Fruit fly (Drosophila melanogaster): ENCODE measurements around the gene Usp8.

DNA sequence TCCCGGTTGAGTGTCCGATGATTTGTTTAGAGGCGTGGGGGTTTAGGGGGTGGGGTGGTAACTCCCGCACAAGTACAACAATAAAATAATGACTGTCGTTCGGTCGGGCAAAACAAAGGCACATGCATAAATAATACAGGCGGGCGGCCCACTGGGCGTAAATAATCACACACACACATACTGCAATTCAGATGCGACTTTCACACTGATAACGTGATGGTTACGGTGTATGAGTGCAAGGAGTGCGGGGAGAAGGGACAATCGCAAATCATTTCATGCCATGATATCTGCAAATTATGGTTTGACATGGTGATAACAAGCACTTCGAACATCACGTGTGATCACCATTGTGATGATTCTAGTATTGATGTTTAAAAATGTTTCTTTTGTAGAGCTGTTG, 16.0 kb downstream of the Usp8 start:
- TF ChIP-seq CG8478 (optimal IDR thresholded peaks at IDR 0.05) (no peak), CTCF (optimal IDR thresholded peaks at IDR 0.05) (no peak)

All from S2 (cell line).